Fruit fly (Drosophila melanogaster) whole organism, embryonic: Measurements from ENCODE around the gene CG42445.

Experiments
- ATbp ChIP-seq: fragments of 200-800 bp; sonication (Bioruptor generic); optimal IDR thresholded peaks from 2 replicates; lab custom pipeline; 2017; ENCODE audit warnings: missing biosample characterization, mild to moderate bottlenecking, missing genetic modification characterization, missing genetic modification reagents
- Aef1 ChIP-seq: fragments of 200-800 bp; sonication (Bioruptor generic); IDR thresholded peaks from 3 replicates; pipeline ENCODE4 v1.3.6; 2022; ENCODE audit warnings: missing biosample characterization, missing genetic modification characterization
- Bteb2 ChIP-seq: fragments of 200-800 bp; sonication (Bioruptor generic); optimal IDR thresholded peaks from 2 replicates; lab custom pipeline; 2016; ENCODE audit warnings: missing biosample characterization, missing genetic modification characterization
- CG10565 ChIP-seq: fragments of 200-800 bp; sonication (Bioruptor generic); optimal IDR thresholded peaks from 3 replicates; lab custom pipeline; 2016; ENCODE audit warnings: missing biosample characterization, mild to moderate bottlenecking, missing genetic modification characterization
- CG10654 ChIP-seq: fragments of 200-800 bp; sonication (Bioruptor generic); optimal IDR thresholded peaks from 2 replicates; lab custom pipeline; 2016; ENCODE audit warnings: missing biosample characterization, missing genetic modification characterization
- CG12104 ChIP-seq: fragments of 200-800 bp; sonication (Bioruptor generic); optimal IDR thresholded peaks from 3 replicates; lab custom pipeline; 2016; ENCODE audit warnings: missing biosample characterization, missing genetic modification characterization
- CG12155 ChIP-seq: fragments of 200-800 bp; sonication (Bioruptor generic); optimal IDR thresholded peaks from 3 replicates; lab custom pipeline; 2016; ENCODE audit warnings: missing biosample characterization, missing genetic modification characterization
- CG12391 ChIP-seq: fragments of 200-800 bp; sonication (Bioruptor generic); optimal IDR thresholded peaks from 3 replicates; lab custom pipeline; 2018; ENCODE audit warnings: missing biosample characterization, mild to moderate bottlenecking, missing genetic modification characterization, moderate library complexity
- CG12942 ChIP-seq: fragments of 200-800 bp; sonication (Bioruptor generic); optimal IDR thresholded peaks from 3 replicates; lab custom pipeline; 2016; ENCODE audit warnings: missing biosample characterization, missing genetic modification characterization
- CG14667 ChIP-seq: fragments of 200-800 bp; sonication (Bioruptor generic); IDR thresholded peaks from 2 replicates; pipeline ENCODE4 v1.3.6; 2022; ENCODE audit warnings: missing biosample characterization, missing genetic modification characterization
- CG1529 ChIP-seq: fragments of 200-800 bp; sonication (Bioruptor generic); optimal IDR thresholded peaks from 3 replicates; lab custom pipeline; 2018; ENCODE audit warnings: missing biosample characterization, missing genetic modification characterization
- CG1602 ChIP-seq: fragments of 200-800 bp; sonication (Bioruptor generic); optimal IDR thresholded peaks from 3 replicates; lab custom pipeline; 2016; ENCODE audit warnings: missing biosample characterization, missing genetic modification characterization
- CG16815 ChIP-seq: fragments of 200-800 bp; sonication (Bioruptor generic); optimal IDR thresholded peaks from 3 replicates; lab custom pipeline; 2017; ENCODE audit warnings: missing biosample characterization, mild to moderate bottlenecking, missing genetic modification characterization
- CG17829 ChIP-seq: fragments of 200-800 bp; optimal IDR thresholded peaks from 2 replicates; lab custom pipeline; 2019; ENCODE audit warnings: missing biosample characterization, mild to moderate bottlenecking, missing genetic modification characterization, moderate library complexity
- CG2120 ChIP-seq: fragments of 200-800 bp; sonication (Bioruptor generic); optimal IDR thresholded peaks from 3 replicates; lab custom pipeline; 2016; ENCODE audit warnings: missing biosample characterization, missing genetic modification characterization
- CG2678 ChIP-seq: fragments of 200-800 bp; sonication (Bioruptor generic); optimal IDR thresholded peaks from 3 replicates; lab custom pipeline; 2019; ENCODE audit warnings: missing biosample characterization, mild to moderate bottlenecking, missing genetic modification characterization, moderate library complexity
- CG33213 ChIP-seq: fragments of 200-800 bp; sonication (Bioruptor generic); optimal IDR thresholded peaks from 3 replicates; lab custom pipeline; 2016; ENCODE audit warnings: missing biosample characterization, missing genetic modification characterization
- CG3995 ChIP-seq: fragments of 200-800 bp; sonication (Bioruptor generic); optimal IDR thresholded peaks from 3 replicates; lab custom pipeline; 2016; ENCODE audit warnings: missing biosample characterization, missing genetic modification characterization
- CG6175 ChIP-seq: fragments of 200-800 bp; sonication (Bioruptor generic); IDR thresholded peaks from 3 replicates; pipeline ENCODE4 v1.3.6; 2022; ENCODE audit warnings: missing biosample characterization, missing genetic modification characterization
- CG7556 ChIP-seq: fragments of 200-800 bp; sonication (Bioruptor generic); optimal IDR thresholded peaks from 2 replicates; lab custom pipeline; 2017; ENCODE audit warnings: missing biosample characterization, mild to moderate bottlenecking, missing genetic modification characterization
- Dad ChIP-seq: fragments of 200-800 bp; sonication (Bioruptor generic); optimal IDR thresholded peaks from 3 replicates; lab custom pipeline; 2016; ENCODE audit warnings: missing biosample characterization, missing genetic modification characterization
- Doc2 ChIP-seq: fragments of 200-800 bp; sonication (Bioruptor generic); IDR thresholded peaks from 2 replicates; pipeline ENCODE4 v1.3.6; 2022; ENCODE audit warnings: missing biosample characterization, missing genetic modification characterization
- Elba2 ChIP-seq: fragments of 200-800 bp; sonication (Bioruptor generic); optimal IDR thresholded peaks from 3 replicates; lab custom pipeline; 2016; ENCODE audit warnings: missing biosample characterization, missing genetic modification characterization
- Ets65A ChIP-seq: fragments of 200-800 bp; sonication (Bioruptor generic); peaks from one replicate; lab custom pipeline; 2016; ENCODE audit warnings: missing biosample characterization, missing genetic modification characterization
- Ets97D ChIP-seq: fragments of 200-800 bp; sonication (Bioruptor generic); optimal IDR thresholded peaks from 3 replicates; lab custom pipeline; 2016; ENCODE audit warnings: missing biosample characterization, missing genetic modification characterization
- Gsc ChIP-seq: fragments of 200-800 bp; sonication (Bioruptor generic); IDR thresholded peaks from 2 replicates; pipeline ENCODE4 v1.3.6; 2022; ENCODE audit warnings: missing biosample characterization, missing genetic modification characterization
- NC2β ChIP-seq: fragments of 200-800 bp; sonication (Bioruptor generic); optimal IDR thresholded peaks from 2 replicates; lab custom pipeline; 2016; ENCODE audit warnings: missing biosample characterization, missing genetic modification characterization
- NK7.1 ChIP-seq: fragments of 200-800 bp; sonication (Bioruptor generic); optimal IDR thresholded peaks from 3 replicates; lab custom pipeline; 2016; ENCODE audit warnings: missing biosample characterization, missing genetic modification characterization
- Opbp ChIP-seq: fragments of 200-800 bp; sonication (Bioruptor generic); IDR thresholded peaks from 3 replicates; pipeline ENCODE4 v1.3.6; 2022; ENCODE audit warnings: missing biosample characterization, missing genetic modification characterization; ENCODE audit not compliant: partially characterized antibody
- Sry-β ChIP-seq: fragments of 200-800 bp; sonication (Bioruptor generic); optimal IDR thresholded peaks from 2 replicates; lab custom pipeline; 2018; ENCODE audit warnings: missing biosample characterization, mild to moderate bottlenecking, missing genetic modification characterization, moderate library complexity
- Trl ChIP-seq, 3 experiments: fragments of >200 bp in 2 of 3; fragments of 200-800 bp in 1 of 3; sonication (Bioruptor generic) in 1 of 3; optimal IDR thresholded peaks; 2 replicates in 1 of 3; 3 replicates in 2 of 3; lab custom pipeline; 2016 to 2017; ENCODE audit warnings: missing biosample characterization in 1 of 3, missing genetic modification characterization in 1 of 3
- Xbp1 ChIP-seq: fragments of 200-800 bp; sonication (Bioruptor generic); optimal IDR thresholded peaks from 3 replicates; lab custom pipeline; 2016; ENCODE audit warnings: missing biosample characterization, mild to moderate bottlenecking, missing genetic modification characterization
- ac ChIP-seq: fragments of 200-800 bp; sonication (Bioruptor generic); optimal IDR thresholded peaks from 3 replicates; lab custom pipeline; 2017; ENCODE audit warnings: missing biosample characterization, mild to moderate bottlenecking, missing genetic modification characterization
- cato ChIP-seq: fragments of 200-800 bp; sonication (Bioruptor generic); optimal IDR thresholded peaks from 2 replicates; lab custom pipeline; 2016; ENCODE audit warnings: missing biosample characterization, missing genetic modification characterization, borderline replicate concordance
- crol ChIP-seq: fragments of 200-800 bp; sonication (Bioruptor generic); IDR thresholded peaks from 2 replicates; pipeline ENCODE4 v1.3.6; 2022; ENCODE audit warnings: missing biosample characterization, missing genetic modification characterization
- dm ChIP-seq: fragments of 200-800 bp; sonication (Bioruptor generic); optimal IDR thresholded peaks from 3 replicates; lab custom pipeline; 2016; ENCODE audit warnings: missing biosample characterization, missing genetic modification characterization
- dmrt99B ChIP-seq: fragments of 200-800 bp; sonication (Bioruptor generic); optimal IDR thresholded peaks from 2 replicates; lab custom pipeline; 2018; ENCODE audit warnings: missing biosample characterization, mild to moderate bottlenecking, missing genetic modification characterization, moderate library complexity
- gcm ChIP-seq: fragments of 200-800 bp; sonication (Bioruptor generic); optimal IDR thresholded peaks from 2 replicates; lab custom pipeline; 2019; ENCODE audit warnings: missing biosample characterization, mild to moderate bottlenecking, missing genetic modification characterization, moderate library complexity
- hb ChIP-seq: fragments of 200-800 bp; sonication (Bioruptor generic); IDR thresholded peaks from 3 replicates; pipeline ENCODE4 v1.3.6; 2022; ENCODE audit warnings: missing biosample characterization, missing genetic modification characterization; ENCODE audit not compliant: partially characterized antibody
- kay ChIP-seq: fragments of 200-800 bp; sonication (Bioruptor generic); optimal IDR thresholded peaks from 2 replicates; lab custom pipeline; 2016; ENCODE audit warnings: missing biosample characterization, missing genetic modification characterization
- lab ChIP-seq: fragments of 200-800 bp; sonication (Bioruptor generic); optimal IDR thresholded peaks from 3 replicates; lab custom pipeline; 2017; ENCODE audit warnings: missing biosample characterization, missing genetic modification characterization, mild to moderate bottlenecking, moderate library complexity, missing genetic modification reagents
- nau ChIP-seq: fragments of 200-800 bp; sonication (Bioruptor generic); optimal IDR thresholded peaks from 3 replicates; lab custom pipeline; 2017; ENCODE audit warnings: missing biosample characterization, mild to moderate bottlenecking, missing genetic modification characterization, missing genetic modification reagents
- ro ChIP-seq: fragments of 200-800 bp; sonication (Bioruptor generic); IDR thresholded peaks from 2 replicates; pipeline ENCODE4 v1.3.6; 2022; ENCODE audit warnings: missing biosample characterization, missing genetic modification characterization
- run ChIP-seq: fragments of 200-800 bp; sonication (Bioruptor generic); optimal IDR thresholded peaks from 3 replicates; lab custom pipeline; 2018; ENCODE audit warnings: missing biosample characterization, mild to moderate bottlenecking, missing genetic modification characterization
- sd ChIP-seq: fragments of 200-800 bp; sonication (Bioruptor generic); optimal IDR thresholded peaks from 3 replicates; lab custom pipeline; 2018; ENCODE audit warnings: missing biosample characterization, mild to moderate bottlenecking, missing genetic modification characterization, moderate library complexity
- sisA ChIP-seq: fragments of 200-800 bp; sonication (Bioruptor generic); IDR thresholded peaks from 2 replicates; pipeline ENCODE4 v1.3.6; 2022; ENCODE audit warnings: missing biosample characterization, missing genetic modification characterization
- sna ChIP-seq: fragments of 200-800 bp; sonication (Bioruptor generic); IDR thresholded peaks from 2 replicates; pipeline ENCODE4 v1.3.6; 2022; ENCODE audit warnings: missing biosample characterization, missing genetic modification characterization; ENCODE audit not compliant: partially characterized antibody
- usp ChIP-seq: fragments of >200 bp; optimal IDR thresholded peaks from 2 replicates; lab custom pipeline; 2017; ENCODE audit warnings: missing biosample characterization, missing genetic modification characterization
- zen ChIP-seq: fragments of 200-800 bp; sonication (Bioruptor generic); optimal IDR thresholded peaks from 3 replicates; lab custom pipeline; 2018; ENCODE audit warnings: missing biosample characterization, mild to moderate bottlenecking, missing genetic modification characterization, moderate library complexity
- zen2 ChIP-seq: fragments of 200-800 bp; sonication (Bioruptor generic); IDR thresholded peaks from 3 replicates; pipeline ENCODE4 v1.3.6; 2022; ENCODE audit warnings: missing biosample characterization, missing genetic modification characterization; ENCODE audit not compliant: partially characterized antibody

The CG42445 gene

dm6 chr3L:8197779-8198279, 39.1 kb upstream of the CG42445 start, which contains the start of the genes UbcE2M and Dhps (continued):
- no peak for TF ChIP-seq NK7.1 (GFP tag; lab: Kevin White, UChicago)
- TF ChIP-seq CG2678 (tag; lab: Kevin White, UChicago), result no peak
- TF ChIP-seq CG7556 (GFP tag; lab: Kevin White, UChicago), result peak; percentile 70
- TF ChIP-seq CG12391, result peak; percentile 87
- TF ChIP-seq Trl (optimal IDR thresholded peaks at IDR 0.05; lab: Kevin White, UChicago), result no peak
- peak; percentile 31 for TF ChIP-seq Trl (GFP tag; optimal IDR thresholded peaks at IDR 0.05; lab: Kevin White, UChicago)
- peak; percentile 21; the same call in 2 of the 3 replicates for TF ChIP-seq hb (GFP tag; lab: Robert Waterston, UW)
- peak; percentile 36 for TF ChIP-seq Ets97D
- no peak for TF ChIP-seq lab (GFP tag; lab: Kevin White, UChicago)
- TF ChIP-seq CG12155 (GFP tag; lab: Kevin White, UChicago), result peak; percentile 70
- no peak for TF ChIP-seq gcm (GFP tag; lab: Kevin White, UChicago)
- TF ChIP-seq CG12942 (GFP tag; lab: Kevin White, UChicago), result peak; percentile 53
- peak; percentile 43 for TF ChIP-seq CG12104
- no peak for TF ChIP-seq run
- peak; percentile 63 for TF ChIP-seq CG1602 (GFP tag; lab: Kevin White, UChicago)
- TF ChIP-seq Opbp, result peak; percentile 76; the same call in 2 of the 3 replicates
- TF ChIP-seq nau, result no peak
- TF ChIP-seq sisA, result peak; percentile 65
- no peak; the same call in 1 of the 3 replicates for TF ChIP-seq Aef1
- TF ChIP-seq CG16815, result peak; percentile 69
- no peak for TF ChIP-seq dmrt99B (tag; lab: Kevin White, UChicago)
- TF ChIP-seq CG10654 (GFP tag; lab: Kevin White, UChicago), result peak; percentile 57
- TF ChIP-seq Elba2 (GFP tag; lab: Kevin White, UChicago), result no peak
- TF ChIP-seq Bteb2 (GFP tag; lab: Kevin White, UChicago), result no peak
- TF ChIP-seq Xbp1 (GFP tag; lab: Kevin White, UChicago), result peak; percentile 77
- no peak for TF ChIP-seq CG33213
- no peak for TF ChIP-seq ro
- TF ChIP-seq cato, result peak; percentile 37
- TF ChIP-seq Dad (GFP tag; lab: Kevin White, UChicago), result no peak
- TF ChIP-seq Ets65A (GFP tag; lab: Kevin White, UChicago), result peak; percentile 94
- peak; percentile 82 for TF ChIP-seq CG2120
- peak; percentile 60 for TF ChIP-seq sna (GFP tag; lab: Robert Waterston, UW)
- no peak for TF ChIP-seq ATbp (GFP tag; lab: Kevin White, UChicago)
- TF ChIP-seq CG10565, result no peak
- TF ChIP-seq Doc2 (GFP tag; lab: Robert Waterston, UW), result no peak
- peak; percentile 79 for TF ChIP-seq zen (tag; lab: Kevin White, UChicago)
- peak; percentile 71 for TF ChIP-seq CG17829 (tag; lab: Kevin White, UChicago)
- peak; percentile 47 for TF ChIP-seq kay (GFP tag; lab: Kevin White, UChicago)
- TF ChIP-seq Gsc (GFP tag; lab: Robert Waterston, UW), result no peak
- TF ChIP-seq ac (GFP tag; lab: Kevin White, UChicago), result no peak
- no peak for TF ChIP-seq usp
- peak; percentile 75; the same call in 1 of the 3 replicates for TF ChIP-seq CG6175 (GFP tag; lab: Robert Waterston, UW)
- peak; percentile 0 for TF ChIP-seq NC2β (GFP tag; lab: Kevin White, UChicago)
- TF ChIP-seq crol (GFP tag; lab: Robert Waterston, UW), result no peak
- TF ChIP-seq Sry-β (GFP tag; lab: Kevin White, UChicago), result peak; percentile 95
- TF ChIP-seq CG14667 (GFP tag; lab: Robert Waterston, UW), result peak; percentile 60
- peak; percentile 3 for TF ChIP-seq CG1529
- TF ChIP-seq CG3995 (GFP tag; lab: Kevin White, UChicago), result peak; percentile 51
- TF ChIP-seq sd (tag; lab: Kevin White, UChicago), result no peak
- peak; percentile 52 for TF ChIP-seq dm (GFP tag; lab: Kevin White, UChicago)
- TF ChIP-seq zen2 (GFP tag; lab: Robert Waterston, UW), result peak; percentile 54; the same call in 1 of the 3 replicates
